Worm (Caenorhabditis elegans) whole organism, midembryonic: Measurements from ENCODE around the gene egl-27.

Source experiments
- T22C8.4 ChIP-seq: fragments of 200-800 bp; sonication (Bioruptor generic); IDR thresholded peaks from 2 replicates; pipeline ENCODE4 v1.3.6; 2022; ENCODE audit warnings: missing genetic modification characterization, missing compliant biosample characterization
- cog-1 ChIP-seq: sonication (generic microtip); optimal IDR thresholded peaks from 2 replicates; lab custom pipeline; 2016; ENCODE audit warnings: missing genetic modification characterization, missing compliant biosample characterization
- flt-1 ChIP-seq: fragments of 200-800 bp; sonication (Bioruptor generic); IDR thresholded peaks from 2 replicates; pipeline ENCODE4 v1.3.6; 2022; ENCODE audit warnings: missing genetic modification characterization, missing compliant biosample characterization
- klf-2 ChIP-seq: fragments of 200-800 bp; sonication (Bioruptor generic); conservative IDR thresholded peaks from 2 replicates; pipeline ENCODE4 v1.3.6; 2022; ENCODE audit warnings: missing genetic modification reagents, missing genetic modification characterization, missing compliant biosample characterization
- med-1 ChIP-seq: sonication (generic microtip); optimal IDR thresholded peaks from 2 replicates; lab custom pipeline; 2017; ENCODE audit warnings: missing genetic modification characterization, mild to moderate bottlenecking, missing compliant biosample characterization, antibody characterized with exemption, missing genetic modification reagents; ENCODE audit not compliant: insufficient read depth
- ref-1 ChIP-seq: fragments of 200-800 bp; sonication (Bioruptor generic); conservative IDR thresholded peaks from 2 replicates; pipeline ENCODE4 v1.3.6; 2022; ENCODE audit warnings: missing genetic modification reagents, missing genetic modification characterization, missing compliant biosample characterization
- tab-1 ChIP-seq: fragments of 200-800 bp; sonication (Bioruptor generic); IDR thresholded peaks from 2 replicates; pipeline ENCODE4 v1.3.6; 2022; ENCODE audit warnings: missing genetic modification characterization, missing compliant biosample characterization
- ztf-23 ChIP-seq: fragments of 200-800 bp; sonication (Bioruptor generic); IDR thresholded peaks from 2 replicates; pipeline ENCODE4 v1.3.6; 2022; ENCODE audit warnings: missing genetic modification reagents, missing genetic modification characterization, missing compliant biosample characterization
- ztf-29 ChIP-seq: fragments of 200-800 bp; sonication (Bioruptor generic); IDR thresholded peaks from 2 replicates; pipeline ENCODE4 v1.3.6; 2022; ENCODE audit warnings: missing genetic modification reagents, missing genetic modification characterization, missing compliant biosample characterization

The egl-27 gene

DNA sequence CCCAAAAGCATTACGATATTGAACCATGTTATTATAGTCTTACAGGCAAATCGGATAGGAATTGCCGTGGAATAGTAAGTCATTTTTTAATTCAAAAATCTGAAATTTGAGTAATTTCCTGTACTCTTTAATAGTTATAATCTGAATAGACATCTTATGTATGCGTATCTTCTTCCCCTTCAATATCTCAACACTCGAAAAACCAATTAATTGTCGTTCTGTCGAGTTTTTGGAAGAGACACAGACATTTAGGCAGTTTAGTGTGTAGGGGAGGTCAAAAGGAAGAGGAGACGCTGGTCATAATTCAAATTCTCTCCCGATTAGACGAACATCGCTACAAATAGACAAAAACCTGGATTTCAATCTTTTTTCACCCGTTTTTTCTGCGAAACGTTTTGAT is 692 bp downstream of the egl-27 start:
- TF ChIP-seq med-1 (GFP tag; lab: Kevin White, UChicago) (peak; percentile 22), flt-1 (peak; percentile 35; the same call in 1 of the 2 replicates), ztf-29 (GFP tag; lab: Robert Waterston, UW) (no peak), ref-1 (no peak), klf-2 (no peak), ztf-23 (GFP tag; lab: Robert Waterston, UW) (no peak), tab-1 (GFP tag; lab: Robert Waterston, UW) (no peak), T22C8.4 (GFP tag; lab: Robert Waterston, UW) (no peak), cog-1 (tag; lab: Kevin White, UChicago) (no peak)

- TF ChIP-seq cog-1 (tag; lab: Kevin White, UChicago) (peak; percentile 50), ztf-29 (GFP tag; lab: Robert Waterston, UW) (no peak), ztf-23 (GFP tag; lab: Robert Waterston, UW) (0 out of 2 replicates have a peak, but pooled peaks have one; percentile 66)
These were observed 1.3 kb downstream of the egl-27 start for ce11 chrII:6835972-6836595.

DNA sequence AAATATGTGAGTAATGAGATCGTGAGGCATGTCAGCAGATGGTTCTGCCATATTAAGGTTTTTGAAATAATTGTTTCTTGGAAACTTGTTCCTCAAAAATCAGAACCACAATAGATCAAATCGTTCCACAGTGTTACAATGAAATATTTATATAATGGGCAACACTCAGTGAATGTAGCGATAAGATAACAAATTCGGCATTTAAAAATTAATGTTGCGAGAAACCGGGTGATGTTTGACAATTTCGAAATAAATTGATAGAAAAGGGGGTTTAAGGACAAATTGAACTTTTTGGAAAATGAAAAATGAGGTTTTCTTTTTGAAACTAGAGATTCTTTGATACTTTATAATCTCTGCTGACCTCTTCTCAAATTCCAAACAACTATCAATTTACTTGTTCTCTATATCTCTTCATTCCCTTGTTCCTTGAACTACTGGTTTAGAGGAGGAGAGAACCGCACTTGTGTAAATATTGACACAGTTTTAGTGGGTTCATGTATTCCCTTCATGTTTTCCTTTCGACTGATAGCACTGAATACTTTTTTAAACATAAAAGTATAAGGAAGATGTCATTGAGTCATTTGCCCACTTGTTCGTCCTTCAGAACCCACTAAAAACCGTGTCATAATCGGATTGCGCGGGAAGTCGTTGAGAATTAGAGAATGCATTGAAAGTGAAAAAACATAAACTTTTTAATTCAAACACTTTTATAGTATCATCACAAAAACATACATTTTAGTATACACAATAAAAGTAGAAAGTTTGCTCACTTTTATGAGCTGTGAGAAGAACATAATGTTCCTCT is 2.2 kb downstream of the egl-27 start:
- no peak for TF ChIP-seq med-1 (GFP tag; lab: Kevin White, UChicago)
- TF ChIP-seq ztf-23 (GFP tag; lab: Robert Waterston, UW): no peak
- TF ChIP-seq flt-1: no peak
- no peak for TF ChIP-seq ref-1
- no peak for TF ChIP-seq ztf-29 (GFP tag; lab: Robert Waterston, UW)
- TF ChIP-seq tab-1 (GFP tag; lab: Robert Waterston, UW): no peak
- TF ChIP-seq klf-2: no peak
- no peak for TF ChIP-seq T22C8.4 (GFP tag; lab: Robert Waterston, UW)
- TF ChIP-seq cog-1 (tag; lab: Kevin White, UChicago): no peak

DNA sequence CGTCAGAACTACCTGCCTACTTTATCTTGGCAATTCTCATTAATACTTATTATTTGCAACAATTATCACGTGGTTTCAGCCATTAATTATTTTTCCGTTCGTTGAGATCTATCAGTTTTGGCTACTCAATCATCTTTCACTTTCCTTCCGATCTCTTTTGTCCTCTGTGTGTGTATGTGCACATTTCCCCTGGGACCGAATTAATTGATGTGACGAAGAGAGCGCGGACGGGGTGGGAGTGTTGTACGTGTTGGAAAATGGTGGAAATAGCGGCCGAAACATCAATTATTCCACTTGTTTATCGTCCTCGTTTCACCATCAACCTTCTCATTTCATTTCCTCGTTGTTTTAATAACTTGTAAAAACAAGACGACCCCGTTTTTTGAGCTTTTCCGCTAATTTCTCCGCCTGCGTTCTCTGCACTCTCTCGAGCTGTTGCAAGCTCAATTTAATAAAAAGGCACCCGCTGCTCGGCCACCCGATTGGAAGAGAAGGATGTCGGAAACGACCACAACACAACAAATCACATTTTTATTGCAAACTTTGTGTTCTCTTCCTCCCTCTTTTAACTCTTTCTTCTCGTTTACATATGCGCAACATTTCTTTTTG is 3.6 kb downstream of the egl-27 start:
- TF ChIP-seq cog-1 (tag; lab: Kevin White, UChicago): peak; percentile 13
- TF ChIP-seq ref-1: no peak

DNA sequence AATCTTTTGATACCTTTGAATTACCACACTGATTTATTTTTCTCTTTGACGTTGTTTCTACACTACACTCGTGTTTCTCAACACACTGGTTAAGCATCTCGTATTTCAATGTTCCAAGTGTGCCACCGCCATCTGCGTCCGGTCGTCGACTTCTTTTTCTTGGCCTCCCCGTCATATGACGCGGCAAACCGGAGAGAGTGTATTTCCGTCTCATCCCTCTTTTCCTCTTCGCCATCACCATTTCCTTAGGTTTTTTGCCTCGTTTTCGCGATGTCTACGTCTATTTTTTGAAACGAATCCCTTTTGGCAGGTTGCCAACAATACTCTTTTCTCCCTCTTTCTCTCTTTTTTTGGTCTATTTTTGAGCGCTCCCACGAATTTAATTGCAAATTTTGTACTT is 4.2 kb downstream of the egl-27 start:
- TF ChIP-seq tab-1 (GFP tag; lab: Robert Waterston, UW) (no peak), klf-2 (no peak), flt-1 (no peak), cog-1 (tag; lab: Kevin White, UChicago) (no peak), T22C8.4 (GFP tag; lab: Robert Waterston, UW) (no peak), ref-1 (no peak), ztf-29 (GFP tag; lab: Robert Waterston, UW) (no peak), ztf-23 (GFP tag; lab: Robert Waterston, UW) (no peak), med-1 (GFP tag; lab: Kevin White, UChicago) (no peak)

- TF ChIP-seq T22C8.4 (GFP tag; lab: Robert Waterston, UW) (no peak), ref-1 (no peak), cog-1 (tag; lab: Kevin White, UChicago) (no peak), flt-1 (no peak), klf-2 (no peak), ztf-29 (GFP tag; lab: Robert Waterston, UW) (no peak), med-1 (GFP tag; lab: Kevin White, UChicago) (no peak), ztf-23 (GFP tag; lab: Robert Waterston, UW) (no peak), tab-1 (GFP tag; lab: Robert Waterston, UW) (no peak)
These were observed 5.9 kb downstream of the egl-27 start for ce11 chrII:6840663-6841062.

DNA sequence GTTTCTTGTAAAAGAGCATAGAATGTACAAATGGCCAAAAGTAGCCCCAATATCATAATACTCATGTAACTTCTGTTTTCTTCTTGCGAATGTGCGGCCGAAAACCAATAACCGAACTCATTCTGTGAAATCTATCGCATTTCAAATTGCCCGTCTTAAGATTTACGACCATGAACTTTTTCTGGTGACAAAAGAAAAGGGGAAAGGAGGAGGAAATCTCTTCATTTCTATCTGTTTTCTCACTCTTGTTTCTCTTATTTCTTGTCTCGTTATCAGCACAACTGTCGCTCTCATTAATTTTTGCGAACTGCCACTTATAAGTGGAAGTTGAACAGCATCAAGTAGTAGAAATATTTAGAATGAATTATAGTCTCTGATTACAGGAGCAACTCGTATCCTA is 6.3 kb downstream of the egl-27 start:
- no peak for TF ChIP-seq ref-1
- no peak for TF ChIP-seq T22C8.4 (GFP tag; lab: Robert Waterston, UW)
- TF ChIP-seq ztf-29 (GFP tag; lab: Robert Waterston, UW): no peak
- TF ChIP-seq tab-1 (GFP tag; lab: Robert Waterston, UW): no peak
- peak; percentile 15 for TF ChIP-seq cog-1 (tag; lab: Kevin White, UChicago)
- no peak for TF ChIP-seq flt-1
- TF ChIP-seq med-1 (GFP tag; lab: Kevin White, UChicago): no peak

ce11 chrII:6842009-6842408 is 7.2 kb downstream of the egl-27 start:
- no peak for TF ChIP-seq med-1 (GFP tag; lab: Kevin White, UChicago)
- TF ChIP-seq ztf-29 (GFP tag; lab: Robert Waterston, UW): no peak
- TF ChIP-seq cog-1 (tag; lab: Kevin White, UChicago): no peak
- no peak for TF ChIP-seq klf-2
- no peak for TF ChIP-seq tab-1 (GFP tag; lab: Robert Waterston, UW)
- TF ChIP-seq flt-1: no peak
- no peak for TF ChIP-seq ref-1

- TF ChIP-seq tab-1 (GFP tag; lab: Robert Waterston, UW) (no peak), ref-1 (no peak), T22C8.4 (GFP tag; lab: Robert Waterston, UW) (no peak), cog-1 (tag; lab: Kevin White, UChicago) (no peak), klf-2 (no peak), med-1 (GFP tag; lab: Kevin White, UChicago) (no peak), ztf-29 (GFP tag; lab: Robert Waterston, UW) (no peak)
These were observed 7.9 kb downstream of the egl-27 start for ce11 chrII:6842651-6843118.
